Fruit fly (Drosophila melanogaster) whole organism, prepupa: ENCODE results near the gene CG6106.

Source experiments
- CG31627 ChIP-seq: fragments of 200-800 bp; sonication (Bioruptor generic); optimal IDR thresholded peaks from 3 replicates; lab custom pipeline; 2016; ENCODE audit warnings: missing biosample characterization, missing genetic modification characterization
- CG6792 ChIP-seq: fragments of 200-800 bp; sonication (Bioruptor generic); optimal IDR thresholded peaks from 3 replicates; lab custom pipeline; 2016; ENCODE audit warnings: missing biosample characterization, missing genetic modification characterization
- Hr4 ChIP-seq: fragments of 200-800 bp; sonication (Bioruptor generic); optimal IDR thresholded peaks from 3 replicates; lab custom pipeline; 2016; ENCODE audit warnings: missing biosample characterization, missing genetic modification characterization
- Smox ChIP-seq: fragments of 200-800 bp; sonication (Bioruptor generic); optimal IDR thresholded peaks from 3 replicates; lab custom pipeline; 2016; ENCODE audit warnings: missing biosample characterization, missing genetic modification characterization

- TF ChIP-seq Hr4, result no peak
- no peak for TF ChIP-seq CG31627 (GFP tag; lab: Kevin White, UChicago)
- TF ChIP-seq Smox (GFP tag; lab: Kevin White, UChicago), result no peak
- no peak for TF ChIP-seq CG6792 (GFP tag; lab: Kevin White, UChicago)
Measured at dm6 chrX:18309241-18309697, 49.4 kb upstream of the CG6106 start, which contains the start of gene upd1.
